Fruit fly (Drosophila melanogaster) whole organism, adult: ENCODE data around the gene Cyp12a5.
A peak's percentile ranks its signal among the peaks of the same experiment; 100 is the strongest.

Experiments
- CG11617 ChIP-seq: fragments of 200-800 bp; sonication (Bioruptor generic); optimal IDR thresholded peaks from 2 replicates; lab custom pipeline; 2017; ENCODE audit warnings: mild to moderate bottlenecking, missing biosample characterization, missing genetic modification reagents, missing genetic modification characterization
- CG12768 ChIP-seq: fragments of 200-800 bp; sonication (Bioruptor generic); optimal IDR thresholded peaks from 2 replicates; lab custom pipeline; 2017; ENCODE audit warnings: missing biosample characterization, missing genetic modification characterization, mild to moderate bottlenecking, moderate library complexity, missing genetic modification reagents
- CG14711 ChIP-seq: fragments of 200-800 bp; sonication (Bioruptor generic); optimal IDR thresholded peaks from 2 replicates; lab custom pipeline; 2018; ENCODE audit warnings: missing biosample characterization, mild to moderate bottlenecking, missing genetic modification characterization, moderate library complexity
- CG1620 ChIP-seq: fragments of 200-800 bp; sonication (Bioruptor generic); optimal IDR thresholded peaks from 2 replicates; lab custom pipeline; 2016; ENCODE audit warnings: missing biosample characterization, missing genetic modification characterization
- CG33017 ChIP-seq: fragments of 200-800 bp; sonication (Bioruptor generic); optimal IDR thresholded peaks from 2 replicates; lab custom pipeline; 2018; ENCODE audit warnings: missing biosample characterization, mild to moderate bottlenecking, missing genetic modification characterization, moderate library complexity
- CG5204 ChIP-seq: fragments of 200-800 bp; sonication (Bioruptor generic); optimal IDR thresholded peaks from 2 replicates; lab custom pipeline; 2016; ENCODE audit warnings: missing biosample characterization, missing genetic modification characterization
- CG7045 ChIP-seq: fragments of 200-800 bp; sonication (Bioruptor generic); optimal IDR thresholded peaks from 2 replicates; lab custom pipeline; 2017; ENCODE audit warnings: missing biosample characterization, mild to moderate bottlenecking, missing genetic modification characterization
- CG7101 ChIP-seq: fragments of 200-800 bp; sonication (Bioruptor generic); optimal IDR thresholded peaks from 2 replicates; lab custom pipeline; 2018; ENCODE audit warnings: missing biosample characterization, mild to moderate bottlenecking, missing genetic modification characterization, moderate library complexity
- Clk ChIP-seq: fragments of 200-800 bp; sonication (Bioruptor generic); optimal IDR thresholded peaks from 2 replicates; lab custom pipeline; 2017; ENCODE audit warnings: missing biosample characterization, missing genetic modification characterization
- Crg-1 ChIP-seq: fragments of 200-800 bp; sonication (Bioruptor generic); optimal IDR thresholded peaks from 2 replicates; lab custom pipeline; 2016; ENCODE audit warnings: missing biosample characterization, missing genetic modification characterization
- Hr96 ChIP-seq: fragments of 200-800 bp; sonication (Bioruptor generic); optimal IDR thresholded peaks from 2 replicates; lab custom pipeline; 2016; ENCODE audit warnings: missing biosample characterization, missing genetic modification characterization
- Mnt ChIP-seq: fragments of 200-800 bp; sonication (Bioruptor generic); optimal IDR thresholded peaks from 2 replicates; lab custom pipeline; 2016; ENCODE audit warnings: missing biosample characterization, mild to moderate bottlenecking, missing genetic modification characterization
- bab1 ChIP-seq: fragments of 200-800 bp; sonication (Bioruptor generic); optimal IDR thresholded peaks from 3 replicates; lab custom pipeline; 2019; ENCODE audit warnings: missing biosample characterization, mild to moderate bottlenecking, missing genetic modification characterization, moderate library complexity
- cic ChIP-seq: fragments of 200-800 bp; sonication (Bioruptor generic); optimal IDR thresholded peaks from 2 replicates; lab custom pipeline; 2017; ENCODE audit warnings: missing biosample characterization, mild to moderate bottlenecking, missing genetic modification characterization, moderate library complexity
- cnc ChIP-seq, 2 experiments: fragments of >200 bp; optimal IDR thresholded peaks; 2 replicates each; lab custom pipeline; 2017
- kay ChIP-seq: fragments of 200-800 bp; sonication (Bioruptor generic); peaks from one replicate; lab custom pipeline; 2016; ENCODE audit warnings: missing biosample characterization, missing genetic modification characterization, borderline replicate concordance
- ovo ChIP-seq: fragments of 200-800 bp; sonication (Bioruptor generic); optimal IDR thresholded peaks from 2 replicates; lab custom pipeline; 2016; ENCODE audit warnings: missing biosample characterization, missing genetic modification characterization
- pad ChIP-seq: fragments of 200-800 bp; sonication (Bioruptor generic); optimal IDR thresholded peaks from 3 replicates; lab custom pipeline; 2017; ENCODE audit warnings: missing biosample characterization, missing genetic modification characterization, mild to moderate bottlenecking, moderate library complexity, missing genetic modification reagents
- tj ChIP-seq: fragments of 200-800 bp; sonication (Bioruptor generic); optimal IDR thresholded peaks from 3 replicates; lab custom pipeline; 2017; ENCODE audit warnings: missing biosample characterization, mild to moderate bottlenecking, missing genetic modification characterization, moderate library complexity
- toe ChIP-seq: fragments of 200-800 bp; sonication (Bioruptor generic); optimal IDR thresholded peaks from 2 replicates; lab custom pipeline; 2016; ENCODE audit warnings: missing biosample characterization, missing genetic modification characterization

The Cyp12a5 gene

DNA sequence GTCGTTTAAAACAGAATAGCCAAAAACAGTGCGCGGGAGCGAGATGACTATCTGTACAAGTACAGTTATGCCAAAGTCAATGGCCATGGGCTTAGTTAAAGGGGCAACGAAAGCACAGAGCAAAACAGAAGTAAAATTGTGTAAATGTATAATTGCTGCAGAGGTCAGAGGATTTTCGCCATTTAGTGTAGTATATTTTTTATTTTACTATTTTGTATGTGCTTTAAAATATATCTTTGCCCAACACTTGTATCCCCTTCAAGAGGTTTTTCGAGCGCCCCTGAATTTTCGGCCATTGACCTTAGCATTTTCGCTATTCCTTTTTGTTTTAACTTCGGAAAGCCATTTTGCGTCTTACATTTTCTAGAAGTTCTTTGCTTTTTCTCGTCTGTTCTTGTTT, 25.5 kb downstream of the Cyp12a5 start:
- TF ChIP-seq ovo = peak; percentile 45
- TF ChIP-seq bab1 (GFP tag; lab: Kevin White, UChicago) = peak; percentile 61
- no peak for TF ChIP-seq CG7101 (tag; lab: Kevin White, UChicago)
- TF ChIP-seq CG1620 (GFP tag; lab: Kevin White, UChicago) = peak; percentile 35
- TF ChIP-seq cic = no peak
- TF ChIP-seq CG5204 (GFP tag; lab: Kevin White, UChicago) = no peak
- TF ChIP-seq CG14711 (tag; lab: Kevin White, UChicago) = peak; percentile 33
- peak; percentile 44 for TF ChIP-seq pad (GFP tag; lab: Kevin White, UChicago)

dm6 chr3R:19159778-19160177, 27.3 kb downstream of the Cyp12a5 start, which contains the start of gene CG11779:
Gene CG11779 (minus strand): TSS chr3R:19159878.
- TF ChIP-seq tj (GFP tag; lab: Kevin White, UChicago) (no peak), CG14711 (tag; lab: Kevin White, UChicago) (no peak), CG33017 (tag; lab: Kevin White, UChicago) (no peak), CG1620 (GFP tag; lab: Kevin White, UChicago) (no peak), bab1 (GFP tag; lab: Kevin White, UChicago) (no peak), cic (no peak), ovo (no peak), cnc (optimal IDR thresholded peaks at IDR 0.05; lab: Kevin White, UChicago) (no peak), CG7045 (GFP tag; lab: Kevin White, UChicago) (no peak), Clk (GFP tag; lab: Kevin White, UChicago) (no peak), toe (GFP tag; lab: Kevin White, UChicago) (no peak), CG5204 (GFP tag; lab: Kevin White, UChicago) (no peak), CG12768 (GFP tag; lab: Kevin White, UChicago) (no peak), Hr96 (GFP tag; lab: Kevin White, UChicago) (no peak), CG7101 (tag; lab: Kevin White, UChicago) (no peak), kay (GFP tag; lab: Kevin White, UChicago) (no peak), Mnt (no peak), Crg-1 (GFP tag; lab: Kevin White, UChicago) (no peak)

- TF ChIP-seq pad (GFP tag; lab: Kevin White, UChicago) = peak; percentile 67
- peak; percentile 66 for TF ChIP-seq Crg-1 (GFP tag; lab: Kevin White, UChicago)
- peak; percentile 88 for TF ChIP-seq CG1620 (GFP tag; lab: Kevin White, UChicago)
- peak; percentile 64 for TF ChIP-seq tj (GFP tag; lab: Kevin White, UChicago)
- TF ChIP-seq ovo = peak; percentile 79
- TF ChIP-seq bab1 (GFP tag; lab: Kevin White, UChicago) = peak; percentile 91
- peak; percentile 81 for TF ChIP-seq CG11617
- peak; percentile 88 for TF ChIP-seq Hr96 (GFP tag; lab: Kevin White, UChicago)
- TF ChIP-seq cic = peak; percentile 71
- peak; percentile 97 for TF ChIP-seq CG7101 (tag; lab: Kevin White, UChicago)
- no peak for TF ChIP-seq cnc (optimal IDR thresholded peaks at IDR 0.05; lab: Kevin White, UChicago)
- TF ChIP-seq kay (GFP tag; lab: Kevin White, UChicago) = no peak
- peak; percentile 90 for TF ChIP-seq CG14711 (tag; lab: Kevin White, UChicago)
- TF ChIP-seq Mnt = peak; percentile 98
- TF ChIP-seq CG12768 (GFP tag; lab: Kevin White, UChicago) = peak; percentile 75
- TF ChIP-seq Clk (GFP tag; lab: Kevin White, UChicago) = peak; percentile 87
- peak; percentile 86 for TF ChIP-seq CG5204 (GFP tag; lab: Kevin White, UChicago)
- peak; percentile 67 for TF ChIP-seq CG7045 (GFP tag; lab: Kevin White, UChicago)
- TF ChIP-seq toe (GFP tag; lab: Kevin White, UChicago) = peak; percentile 93
- peak; percentile 80 for TF ChIP-seq CG33017 (tag; lab: Kevin White, UChicago)
These were observed 29.7 kb downstream of the Cyp12a5 start, which contains the start of the genes CG42359 and Nsun5 for dm6 chr3R:19162135-19162616. Gene CG42359 (minus strand): TSS chr3R:19162300. Gene Nsun5 (minus strand): TSS chr3R:19162300.

DNA sequence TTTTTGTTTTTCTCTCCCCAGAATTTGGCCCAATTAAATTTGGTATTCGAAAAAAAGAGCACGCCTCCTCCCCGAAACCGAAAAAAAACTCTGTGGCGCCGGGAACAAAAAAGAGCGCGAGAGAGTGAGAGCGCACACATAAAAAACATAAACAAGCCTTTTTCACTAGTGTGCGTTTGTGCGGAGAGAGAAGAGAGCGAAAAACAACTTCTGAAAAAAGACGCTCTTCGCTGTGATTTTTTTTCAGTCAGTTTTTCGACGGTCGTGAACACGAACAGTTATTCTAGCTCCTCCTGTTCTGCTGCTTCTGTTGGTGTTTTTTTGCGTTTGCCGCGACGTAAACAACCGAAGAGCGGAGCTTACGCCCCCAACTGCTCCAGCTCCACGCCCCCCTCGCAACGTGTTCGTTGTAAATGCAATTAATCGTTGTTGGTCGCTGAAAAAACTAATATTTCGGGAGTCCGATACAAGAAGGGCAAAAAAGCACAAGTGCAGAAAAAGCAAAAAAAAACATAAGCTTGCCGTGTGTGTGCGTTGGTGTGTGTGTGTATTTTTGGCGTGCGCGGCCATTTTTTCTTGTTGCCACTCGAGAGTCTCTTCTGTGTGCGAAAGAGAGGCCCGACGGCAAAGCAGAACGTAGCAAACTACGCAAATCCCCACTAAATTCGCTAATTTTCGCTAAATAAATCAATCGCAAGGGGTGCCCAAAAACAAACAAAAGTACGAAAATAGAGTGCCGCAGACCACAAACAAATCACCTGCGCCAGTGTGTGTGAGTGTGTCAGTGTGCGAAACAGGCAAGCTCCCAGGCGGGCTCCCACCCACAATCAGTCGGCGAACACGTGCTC, 31.7 kb downstream of the Cyp12a5 start, which contains the start of gene sqz:
Gene sqz (plus strand): TSS at position 240 of the 848 bp plus-strand sequence.
- TF ChIP-seq cic (peak; percentile 8), CG11617 (peak; percentile 75), CG1620 (GFP tag; lab: Kevin White, UChicago) (no peak), Hr96 (GFP tag; lab: Kevin White, UChicago) (peak; percentile 41), tj (GFP tag; lab: Kevin White, UChicago) (peak; percentile 89), pad (GFP tag; lab: Kevin White, UChicago) (peak; percentile 44), Mnt (peak; percentile 45), kay (GFP tag; lab: Kevin White, UChicago) (no peak), CG7045 (GFP tag; lab: Kevin White, UChicago) (peak; percentile 56), CG14711 (tag; lab: Kevin White, UChicago) (no peak), ovo (no peak), CG5204 (GFP tag; lab: Kevin White, UChicago) (no peak), toe (GFP tag; lab: Kevin White, UChicago) (peak; percentile 30)

DNA sequence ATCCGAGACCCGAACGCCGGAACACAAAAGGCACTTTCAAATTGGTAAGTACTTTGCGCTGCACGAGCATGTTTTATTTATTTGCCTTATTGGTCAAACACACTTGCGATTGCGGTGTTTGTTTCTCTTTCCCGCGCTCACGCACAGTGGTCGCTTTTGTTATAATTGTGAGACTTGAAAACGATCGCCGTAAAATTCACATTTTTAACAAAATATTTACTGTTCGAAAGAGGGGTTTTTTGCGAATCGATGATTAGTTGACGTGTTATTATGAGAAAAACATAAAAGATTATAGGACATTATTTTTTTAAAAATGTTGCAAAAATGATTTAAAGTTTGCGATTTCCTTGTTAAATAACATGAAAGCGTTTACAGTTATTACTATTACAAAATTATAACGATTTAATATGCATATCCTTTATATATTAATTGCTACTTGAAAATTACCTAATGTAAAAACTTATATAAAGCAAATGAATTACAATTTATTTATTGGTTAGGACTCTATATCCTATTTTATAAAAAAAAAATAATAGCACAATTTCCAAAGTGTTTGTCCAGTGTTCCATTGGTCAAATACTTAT, 32.5 kb downstream of the Cyp12a5 start:
- TF ChIP-seq kay (GFP tag; lab: Kevin White, UChicago) (peak; percentile 26), CG7045 (GFP tag; lab: Kevin White, UChicago) (no peak), CG5204 (GFP tag; lab: Kevin White, UChicago) (peak; percentile 21)
